Fruit fly (Drosophila melanogaster): ENCODE results near the gene PolA1.

DNA sequence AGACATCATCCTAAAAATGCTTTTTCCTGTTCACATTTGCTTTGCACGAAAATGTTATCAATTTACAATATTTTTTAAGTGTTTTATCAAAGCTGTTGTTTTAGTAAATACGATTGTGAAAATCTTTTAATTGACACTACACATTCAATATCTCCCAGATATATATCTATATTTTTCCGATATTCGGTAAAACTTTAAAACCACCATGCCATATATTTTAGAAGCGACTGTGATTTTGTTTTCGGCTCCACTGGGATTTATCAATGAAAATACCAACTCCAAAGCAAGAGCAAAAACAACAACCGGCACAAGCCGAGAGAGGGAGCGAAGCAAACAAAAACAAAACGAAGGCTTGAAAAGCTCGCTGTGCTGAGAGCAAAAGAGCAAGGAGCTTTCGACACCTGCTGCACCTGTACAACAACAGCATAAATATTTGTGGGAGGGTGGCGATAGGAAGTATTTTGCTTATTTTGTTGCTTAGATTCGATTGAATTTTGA is 48.4 kb upstream of the PolA1 start:
- TF ChIP-seq fd59A (GFP tag; optimal IDR thresholded peaks at IDR 0.05) (peak; percentile 68), eg (GFP tag; IDR thresholded peaks at IDR 0.05) (peak; percentile 80), CG1621 (tag; optimal IDR thresholded peaks at IDR 0.05) (peak; percentile 51), CG6854 (GFP tag; optimal IDR thresholded peaks at IDR 0.05) (peak; percentile 42), Eip93F (GFP tag; optimal IDR thresholded peaks at IDR 0.05) (no peak)
